Fruit fly (Drosophila melanogaster) whole organism, adult: ENCODE results near the gene CG10761.

Experiments used
- CG5204 ChIP-seq: fragments of 200-800 bp; sonication (Bioruptor generic); optimal IDR thresholded peaks from 2 replicates; lab custom pipeline; 2016; ENCODE audit warnings: missing biosample characterization, missing genetic modification characterization
- Hr96 ChIP-seq: fragments of 200-800 bp; sonication (Bioruptor generic); optimal IDR thresholded peaks from 2 replicates; lab custom pipeline; 2016; ENCODE audit warnings: missing biosample characterization, missing genetic modification characterization
- ovo ChIP-seq: fragments of 200-800 bp; sonication (Bioruptor generic); optimal IDR thresholded peaks from 2 replicates; lab custom pipeline; 2016; ENCODE audit warnings: missing biosample characterization, missing genetic modification characterization

- TF ChIP-seq ovo (peak; percentile 90), Hr96 (no peak), CG5204 (no peak)
Observed at dm6 chrX:8193017-8193556, 30.5 kb upstream of the CG10761 start.
